Worm (Caenorhabditis elegans): ENCODE measurements around the gene ptp-4A2.

ptp-4A2 gene

DNA sequence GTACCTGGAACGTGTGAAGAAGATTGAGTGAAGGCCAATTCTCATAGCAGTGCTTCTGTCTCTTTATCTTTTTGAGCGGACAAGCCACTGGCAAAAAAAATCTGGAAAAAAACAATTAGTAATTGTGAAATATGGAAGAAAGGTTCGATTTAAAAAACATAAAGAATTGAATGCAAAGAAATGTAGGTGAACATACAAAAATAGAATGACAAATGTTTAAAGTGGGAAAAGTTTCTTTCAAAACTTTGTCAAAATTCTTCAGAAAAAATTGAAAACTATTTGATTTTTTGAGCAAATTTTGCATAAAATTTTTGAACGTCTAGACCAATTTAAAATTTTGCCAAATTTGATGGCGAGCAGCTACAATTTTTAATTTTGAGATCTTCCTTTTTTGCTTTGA, at the start of gene ptp-4A2:
TSS of gene ptp-4A2 (minus strand) at position 101 of the 400 bp plus-strand sequence.
- TF ChIP-seq R02D3.7 (tag; optimal IDR thresholded peaks at IDR 0.05) (no peak), egl-43 (GFP tag; IDR thresholded peaks at IDR 0.05) (no peak), madf-9 (GFP tag; conservative IDR thresholded peaks at IDR 0.05) (no peak), ceh-28 (tag; optimal IDR thresholded peaks at IDR 0.05) (no peak), ama-1 (optimal IDR thresholded peaks at IDR 0.05) (no peak), lin-1 (GFP tag; IDR thresholded peaks at IDR 0.05) (no peak), ctbp-1 (GFP tag; IDR thresholded peaks at IDR 0.05) (no peak), mxl-3 (GFP tag; optimal IDR thresholded peaks at IDR 0.05) (no peak), ceh-44 (GFP tag; IDR thresholded peaks at IDR 0.05) (no peak), F10B5.3 (tag; optimal IDR thresholded peaks at IDR 0.05) (no peak), F26F4.8 (GFP tag; conservative IDR thresholded peaks at IDR 0.05) (no peak), snpc-4 (tag; optimal IDR thresholded peaks at IDR 0.05) (no peak), hif-1 (tag; optimal IDR thresholded peaks at IDR 0.05) (no peak), dmd-8 (GFP tag; IDR thresholded peaks at IDR 0.05) (no peak), mdl-1 (tag; optimal IDR thresholded peaks at IDR 0.05) (no peak), lin-29 (GFP tag; IDR thresholded peaks at IDR 0.05) (no peak), Y105C5A.15 (GFP tag; IDR thresholded peaks at IDR 0.05) (no peak), ztf-11 (tag; optimal IDR thresholded peaks at IDR 0.05) (no peak), F44E2.7 (GFP tag; IDR thresholded peaks at IDR 0.05) (no peak)

DNA sequence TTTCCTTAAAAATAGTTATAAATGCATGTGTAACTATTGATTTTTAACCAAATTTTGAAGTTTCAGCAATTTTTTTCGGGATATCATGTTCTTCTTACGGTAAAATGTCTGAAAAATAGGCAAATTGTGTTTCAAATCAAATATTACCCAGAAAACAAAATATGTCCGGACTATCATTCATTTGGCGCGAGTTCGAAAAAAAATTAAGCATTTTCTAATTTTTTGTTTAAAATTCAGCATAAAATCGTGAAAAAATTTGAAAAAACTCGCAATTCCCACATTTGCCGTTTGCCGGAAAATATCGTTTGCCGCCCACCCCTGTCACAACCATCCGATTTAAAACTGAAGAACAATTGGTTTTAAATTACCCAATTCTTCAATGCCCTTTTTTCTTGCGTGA, 48.5 kb upstream of the ptp-4A2 start:
- TF ChIP-seq aha-1 (tag) (peak; percentile 97), unc-39 (tag; optimal IDR thresholded peaks at IDR 0.05) (no peak), unc-130 (GFP tag; optimal IDR thresholded peaks at IDR 0.05) (no peak)

- TF ChIP-seq dmd-6 (GFP tag; IDR thresholded peaks at IDR 0.05) = no peak
- TF ChIP-seq egl-27 (tag; optimal IDR thresholded peaks at IDR 0.05) = no peak
- TF ChIP-seq pha-4 (GFP tag; IDR thresholded peaks at IDR 0.05) = no peak
- TF ChIP-seq pha-4 (tag; optimal IDR thresholded peaks at IDR 0.05) = no peak
- no peak for TF ChIP-seq nhr-41 (GFP tag; IDR thresholded peaks at IDR 0.05)
- no peak for TF ChIP-seq lin-38 (GFP tag; IDR thresholded peaks at IDR 0.05)
- no peak for TF ChIP-seq nhr-77 (tag; optimal IDR thresholded peaks at IDR 0.05)
Measured at ce11 chrX:3990941-3991340, 47.8 kb upstream of the ptp-4A2 start.

- TF ChIP-seq pha-4 (GFP tag; IDR thresholded peaks at IDR 0.05) = no peak
- peak; percentile 3 for TF ChIP-seq pha-4 (tag; optimal IDR thresholded peaks at IDR 0.05)
- no peak for TF ChIP-seq dmd-8 (GFP tag; IDR thresholded peaks at IDR 0.05)
- peak; percentile 23 for TF ChIP-seq nhr-11 (tag; optimal IDR thresholded peaks at IDR 0.05)
- peak; percentile 53 for TF ChIP-seq hlh-30 (tag; optimal IDR thresholded peaks at IDR 0.05; ENCODE audit: insufficient read depth)
- TF ChIP-seq aha-1 (tag) = peak; percentile 12
- TF ChIP-seq dpl-1 (GFP tag; optimal IDR thresholded peaks at IDR 0.05) = no peak
Measured at ce11 chrX:3990495-3990894, 47.4 kb upstream of the ptp-4A2 start.

ce11 chrX:3988575-3988974, 45.5 kb upstream of the ptp-4A2 start:
- TF ChIP-seq ama-1 (optimal IDR thresholded peaks at IDR 0.05) (no peak), nhr-28 (tag; optimal IDR thresholded peaks at IDR 0.05) (no peak)

ce11 chrX:3982370-3982769, 39.3 kb upstream of the ptp-4A2 start:
- TF ChIP-seq nhr-42 (GFP tag; IDR thresholded peaks at IDR 0.05) = no peak
- TF ChIP-seq tag-97 (GFP tag; IDR thresholded peaks at IDR 0.05) = no peak
- TF ChIP-seq aly-2 (tag; optimal IDR thresholded peaks at IDR 0.05) = no peak
- TF ChIP-seq nhr-6 (tag; optimal IDR thresholded peaks at IDR 0.05) = peak; percentile 51
- TF ChIP-seq hlh-30 (tag; optimal IDR thresholded peaks at IDR 0.05; ENCODE audit: insufficient read depth) = no peak

Measured in whole organism, L4 larva.